Worm (Caenorhabditis elegans) whole organism, L4 larva: ENCODE measurements around the gene C45G9.2.

Experiments used
- hlh-30 ChIP-seq: sonication (generic microtip); optimal IDR thresholded peaks from 2 replicates; lab custom pipeline; 2017; ENCODE audit warnings: antibody characterized with exemption, mild to moderate bottlenecking, missing genetic modification characterization, missing compliant biosample characterization; ENCODE audit not compliant: insufficient read depth
- lin-15B ChIP-seq: fragments of 150-350 bp; sonication (generic microtip); optimal IDR thresholded peaks from 3 replicates; lab custom pipeline; 2014; ENCODE audit warnings: missing biosample characterization, missing genetic modification characterization
- lsy-2 ChIP-seq, 2 experiments: fragments of 150-350 bp in 1 of 2; sonication (generic microtip) in 1 of 2; optimal IDR thresholded peaks; 2 replicates each; lab custom pipeline; 2014 to 2017; ENCODE audit warnings: missing biosample characterization in 2 of 2, missing genetic modification characterization in 2 of 2
- nhr-11 ChIP-seq: fragments of 150-350 bp; optimal IDR thresholded peaks from 2 replicates; lab custom pipeline; 2014; ENCODE audit warnings: missing biosample characterization, missing genetic modification characterization
- pha-4 ChIP-seq, 2 experiments: fragments of 150-350 bp in 1 of 2; fragments of 200-800 bp in 1 of 2; sonication (Bioruptor generic) in 1 of 2; IDR thresholded peaks in 1 of 2; optimal IDR thresholded peaks in 1 of 2; 2 replicates each; pipeline versions ENCODE4 v1.3.6 to Lab custom; 2014 to 2022; ENCODE audit warnings: missing genetic modification characterization in 2 of 2, missing genetic modification reagents in 2 of 2, missing biosample characterization in 1 of 2, missing compliant biosample characterization in 1 of 2
- pqm-1 ChIP-seq: sonication (generic microtip); optimal IDR thresholded peaks from 2 replicates; lab custom pipeline; 2017; ENCODE audit warnings: missing biosample characterization, missing genetic modification characterization

- TF ChIP-seq lin-15B (tag; lab: Kevin White, UChicago) (no peak), nhr-11 (tag; lab: Kevin White, UChicago) (no peak), lsy-2 (tag; optimal IDR thresholded peaks at IDR 0.05; lab: Kevin White, UChicago) (no peak), pqm-1 (tag; lab: Kevin White, UChicago) (no peak), hlh-30 (tag; lab: Kevin White, UChicago) (no peak), pha-4 (GFP tag; IDR thresholded peaks at IDR 0.05; lab: Robert Waterston, UW) (no peak), pha-4 (tag; optimal IDR thresholded peaks at IDR 0.05; lab: Kevin White, UChicago) (no peak)
These were observed 5.5 kb downstream of the C45G9.2 start, which contains the start of gene ttbk-6 for ce11 chrIII:5074398-5074797.
